Worm (Caenorhabditis elegans): Measurements from ENCODE around the gene Y17D7C.1.

ce11 chrV:18657391-18657790 is 49.0 kb upstream of the Y17D7C.1 start:
- TF ChIP-seq tab-1 (GFP tag; IDR thresholded peaks at IDR 0.05) (no peak), ztf-29 (GFP tag; IDR thresholded peaks at IDR 0.05) (no peak), flt-1 (GFP tag; IDR thresholded peaks at IDR 0.05) (no peak), klf-2 (GFP tag; conservative IDR thresholded peaks at IDR 0.05) (no peak), cog-1 (tag; optimal IDR thresholded peaks at IDR 0.05) (no peak), ref-1 (GFP tag; conservative IDR thresholded peaks at IDR 0.05) (no peak), ztf-23 (GFP tag; IDR thresholded peaks at IDR 0.05) (no peak), T22C8.4 (GFP tag; IDR thresholded peaks at IDR 0.05) (no peak)
